Worm (Caenorhabditis elegans): ENCODE results near the gene R102.10.
"Not testable (repeated sequence)": the region's sequence is repeated elsewhere in the genome, so short reads cannot be mapped to it uniquely, and the experiment has no call there.

R102.10 gene

ce11 chrIV:10751740-10752139 lies 46.5 kb downstream of the R102.10 start, which contains the start of gene T25B9.2:
Gene T25B9.2, minus strand, starts transcription at chrIV:10751840.
- not testable (repeated sequence) for TF ChIP-seq dmd-9 (GFP tag; IDR thresholded peaks at IDR 0.05); unc-39 (tag; optimal IDR thresholded peaks at IDR 0.05); ztf-11 (tag; optimal IDR thresholded peaks at IDR 0.05)

- TF ChIP-seq mdl-1 (tag; optimal IDR thresholded peaks at IDR 0.05) (no peak), nhr-41 (GFP tag; IDR thresholded peaks at IDR 0.05) (no peak)
Observed at ce11 chrIV:10754685-10755084, 49.4 kb downstream of the R102.10 start, which contains the start of gene T25B9.5. Gene T25B9.5, minus strand, starts transcription at chrIV:10754785.
